Fruit fly (Drosophila melanogaster) Kc167 (cell line): ENCODE results near the gene eIF2beta.

Experiments used
- Myc ChIP-seq: fragments of >200 bp; optimal IDR thresholded peaks from 2 replicates; lab custom pipeline; 2017; ENCODE audit warnings: missing external identifiers
- Sin3A ChIP-seq: fragments of >200 bp; optimal IDR thresholded peaks from 2 replicates; lab custom pipeline; 2018; ENCODE audit warnings: missing external identifiers
- h ChIP-seq: fragments of >200 bp; optimal IDR thresholded peaks from 3 replicates; lab custom pipeline; 2018; ENCODE audit warnings: missing external identifiers
- insv ChIP-seq: fragments of >200 bp; optimal IDR thresholded peaks from 3 replicates; lab custom pipeline; 2018; ENCODE audit warnings: missing external identifiers

DNA sequence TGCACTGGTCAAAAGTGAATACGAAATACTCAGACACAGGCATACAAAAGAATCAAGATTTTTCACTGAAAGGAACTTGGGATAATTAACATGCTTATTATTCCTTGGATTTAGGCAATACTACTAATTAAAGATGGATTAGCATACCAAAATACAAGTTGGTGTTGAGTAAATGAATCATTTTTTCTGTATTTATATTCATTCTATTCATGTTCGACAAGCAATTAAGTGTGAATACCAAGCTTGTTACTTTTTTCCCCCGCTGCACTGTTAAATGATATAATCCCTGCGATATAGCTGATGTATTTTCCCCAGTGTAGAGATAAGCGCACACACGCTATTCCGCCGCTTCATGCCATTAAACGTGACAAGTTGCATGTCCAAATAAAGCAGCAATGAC is 31.2 kb upstream of the eIF2beta start:
- TF ChIP-seq Myc (no peak), insv (lab: Kevin White, UChicago) (no peak), Sin3A (lab: Kevin White, UChicago) (no peak), h (lab: Kevin White, UChicago) (no peak)
